Fruit fly (Drosophila melanogaster): Measurements from ENCODE around the gene ImpE1.

ImpE1 gene

dm6 chr3L:8394944-8395343 lies 22.7 kb downstream of the ImpE1 start:
- no peak for TF ChIP-seq kay (GFP tag; ENCODE audit: borderline replicate concordance)
- TF ChIP-seq cic (GFP tag; optimal IDR thresholded peaks at IDR 0.05), result no peak
- TF ChIP-seq CG1620 (GFP tag; optimal IDR thresholded peaks at IDR 0.05), result no peak
- no peak for TF ChIP-seq Hr96 (GFP tag; optimal IDR thresholded peaks at IDR 0.05)
- no peak for TF ChIP-seq bab1 (GFP tag; optimal IDR thresholded peaks at IDR 0.05)
- TF ChIP-seq CG7045 (GFP tag; optimal IDR thresholded peaks at IDR 0.05), result no peak
- no peak for TF ChIP-seq Clk (GFP tag; optimal IDR thresholded peaks at IDR 0.05)
- TF ChIP-seq CG12768 (GFP tag; optimal IDR thresholded peaks at IDR 0.05), result no peak
- no peak for TF ChIP-seq CG33017 (tag; optimal IDR thresholded peaks at IDR 0.05)
- TF ChIP-seq cnc (optimal IDR thresholded peaks at IDR 0.05), result no peak
- no peak for TF ChIP-seq Mnt (GFP tag; optimal IDR thresholded peaks at IDR 0.05)

- TF ChIP-seq cic (GFP tag; optimal IDR thresholded peaks at IDR 0.05) (peak; percentile 2), Hr96 (GFP tag; optimal IDR thresholded peaks at IDR 0.05) (peak; percentile 8), CG7101 (tag; optimal IDR thresholded peaks at IDR 0.05) (no peak)
Measured at dm6 chr3L:8395630-8396168, 23.5 kb downstream of the ImpE1 start, which contains the start of gene CG7120. Gene CG7120 (plus strand): TSS chr3L:8396000.

dm6 chr3L:8396187-8396586 lies 24.0 kb downstream of the ImpE1 start:
- no peak for TF ChIP-seq CG5204 (GFP tag; optimal IDR thresholded peaks at IDR 0.05)
- peak; percentile 95 for TF ChIP-seq tj (GFP tag; optimal IDR thresholded peaks at IDR 0.05)
- TF ChIP-seq cnc (optimal IDR thresholded peaks at IDR 0.05), result no peak
- TF ChIP-seq Mnt (GFP tag; optimal IDR thresholded peaks at IDR 0.05), result no peak

dm6 chr3L:8398763-8399445 lies 26.7 kb downstream of the ImpE1 start:
- TF ChIP-seq Crg-1 (GFP tag; optimal IDR thresholded peaks at IDR 0.05), result peak; percentile 60
- peak; percentile 48 for TF ChIP-seq CG5204 (GFP tag; optimal IDR thresholded peaks at IDR 0.05)
- TF ChIP-seq cic (GFP tag; optimal IDR thresholded peaks at IDR 0.05), result peak; percentile 36
- TF ChIP-seq CG7045 (GFP tag; optimal IDR thresholded peaks at IDR 0.05), result peak; percentile 13
- TF ChIP-seq cnc (optimal IDR thresholded peaks at IDR 0.05), result no peak
- peak; percentile 85 for TF ChIP-seq CG33017 (tag; optimal IDR thresholded peaks at IDR 0.05)
- TF ChIP-seq CG1620 (GFP tag; optimal IDR thresholded peaks at IDR 0.05), result peak; percentile 48
- TF ChIP-seq Mnt (GFP tag; optimal IDR thresholded peaks at IDR 0.05), result no peak
- peak; percentile 87 for TF ChIP-seq CG7101 (tag; optimal IDR thresholded peaks at IDR 0.05)
- TF ChIP-seq CG14711 (tag; optimal IDR thresholded peaks at IDR 0.05), result peak; percentile 86
- no peak for TF ChIP-seq ovo (GFP tag; optimal IDR thresholded peaks at IDR 0.05)
- TF ChIP-seq Hr96 (GFP tag; optimal IDR thresholded peaks at IDR 0.05), result no peak
- TF ChIP-seq CG12768 (GFP tag; optimal IDR thresholded peaks at IDR 0.05), result peak; percentile 74
- peak; percentile 96 for TF ChIP-seq bab1 (GFP tag; optimal IDR thresholded peaks at IDR 0.05)
- TF ChIP-seq Clk (GFP tag; optimal IDR thresholded peaks at IDR 0.05), result no peak
- TF ChIP-seq tj (GFP tag; optimal IDR thresholded peaks at IDR 0.05), result peak; percentile 95
- TF ChIP-seq pad (GFP tag; optimal IDR thresholded peaks at IDR 0.05), result peak; percentile 71
- peak; percentile 21 for TF ChIP-seq kay (GFP tag; ENCODE audit: borderline replicate concordance)
- no peak for TF ChIP-seq toe (GFP tag; optimal IDR thresholded peaks at IDR 0.05)
- TF ChIP-seq CG11617 (GFP tag; optimal IDR thresholded peaks at IDR 0.05), result peak; percentile 68

dm6 chr3L:8405123-8405522 lies 32.9 kb downstream of the ImpE1 start, which contains the start of the genes Tpt, mkg-p and CG13667:
Gene Tpt (minus strand): TSS chr3L:8405277.
Gene mkg-p (minus strand): TSS chr3L:8405277.
Gene CG13667 (plus strand): TSS chr3L:8405454.
- TF ChIP-seq CG11617 (GFP tag; optimal IDR thresholded peaks at IDR 0.05), result no peak
- peak; percentile 52 for TF ChIP-seq bab1 (GFP tag; optimal IDR thresholded peaks at IDR 0.05)
- peak; percentile 43 for TF ChIP-seq Mnt (GFP tag; optimal IDR thresholded peaks at IDR 0.05)
- peak; percentile 55 for TF ChIP-seq cic (GFP tag; optimal IDR thresholded peaks at IDR 0.05)

DNA sequence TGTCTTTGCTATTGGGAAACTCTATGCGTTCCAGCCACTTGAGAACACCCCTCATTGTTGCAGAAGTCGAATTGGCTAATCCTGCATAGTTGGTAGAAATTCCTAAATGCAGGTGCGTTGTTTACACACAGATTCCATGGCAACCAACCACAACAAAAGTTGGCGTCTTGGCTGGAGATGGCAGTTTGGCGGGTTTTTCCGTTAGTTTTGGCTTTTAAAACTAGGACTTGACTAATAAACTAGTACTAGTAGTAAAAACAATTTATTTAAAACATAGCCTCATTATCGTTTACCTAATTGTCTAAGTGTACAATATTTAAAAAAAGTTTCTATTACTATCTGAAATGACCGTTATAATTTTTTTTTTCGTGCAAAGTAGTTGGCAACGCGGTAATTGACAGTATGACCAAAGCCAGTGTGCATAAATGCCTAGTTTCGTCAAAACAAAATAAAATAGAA lies 39.3 kb downstream of the ImpE1 start, which contains the start of gene Exo70:
Exo70 (plus strand) TSS at position 413 of the 459 bp plus-strand sequence.
- TF ChIP-seq CG33017 (tag; optimal IDR thresholded peaks at IDR 0.05) (no peak), cnc (optimal IDR thresholded peaks at IDR 0.05) (no peak), Clk (GFP tag; optimal IDR thresholded peaks at IDR 0.05) (no peak), kay (GFP tag; ENCODE audit: borderline replicate concordance) (no peak), bab1 (GFP tag; optimal IDR thresholded peaks at IDR 0.05) (no peak), toe (GFP tag; optimal IDR thresholded peaks at IDR 0.05) (no peak), ovo (GFP tag; optimal IDR thresholded peaks at IDR 0.05) (peak; percentile 8), Hr96 (GFP tag; optimal IDR thresholded peaks at IDR 0.05) (no peak), tj (GFP tag; optimal IDR thresholded peaks at IDR 0.05) (no peak), CG7101 (tag; optimal IDR thresholded peaks at IDR 0.05) (peak; percentile 15), CG5204 (GFP tag; optimal IDR thresholded peaks at IDR 0.05) (no peak), pad (GFP tag; optimal IDR thresholded peaks at IDR 0.05) (no peak), cic (GFP tag; optimal IDR thresholded peaks at IDR 0.05) (no peak), CG12768 (GFP tag; optimal IDR thresholded peaks at IDR 0.05) (no peak), CG1620 (GFP tag; optimal IDR thresholded peaks at IDR 0.05) (no peak), CG7045 (GFP tag; optimal IDR thresholded peaks at IDR 0.05) (no peak), Mnt (GFP tag; optimal IDR thresholded peaks at IDR 0.05) (peak; percentile 12), CG14711 (tag; optimal IDR thresholded peaks at IDR 0.05) (peak; percentile 21), Crg-1 (GFP tag; optimal IDR thresholded peaks at IDR 0.05) (no peak), CG11617 (GFP tag; optimal IDR thresholded peaks at IDR 0.05) (peak; percentile 1)
